Fruit fly (Drosophila melanogaster): ENCODE results near the gene Pus1.

Pus1 gene

DNA sequence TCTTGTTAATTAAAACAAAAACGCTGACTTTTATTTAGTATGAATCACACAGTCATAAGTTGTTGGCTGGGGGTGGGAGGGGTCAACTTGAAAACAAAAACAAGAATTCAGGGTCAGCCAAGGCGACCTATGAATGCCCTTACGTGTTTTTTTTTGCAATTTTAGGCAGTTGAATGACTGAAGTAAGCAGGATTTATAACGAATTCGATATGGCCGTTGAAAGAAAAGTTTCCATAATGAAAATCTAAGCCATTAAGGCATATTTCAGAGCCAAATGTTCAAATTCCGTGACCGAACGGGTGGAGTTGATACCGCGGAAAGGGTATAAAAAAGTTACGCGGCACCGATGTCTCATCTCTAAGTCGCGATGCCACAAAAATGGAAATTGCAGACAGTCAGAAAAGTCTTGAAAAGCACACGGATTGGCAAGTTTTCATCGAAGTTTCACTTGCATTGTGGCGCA is 41.5 kb upstream of the Pus1 start (continued):
- no peak for TF ChIP-seq CG17385 (GFP tag; optimal IDR thresholded peaks at IDR 0.05)
- peak; percentile 30 for TF ChIP-seq eyg (GFP tag; optimal IDR thresholded peaks at IDR 0.05)
- TF ChIP-seq gcm2 (GFP tag; optimal IDR thresholded peaks at IDR 0.05) = no peak
- TF ChIP-seq sqz (GFP tag; optimal IDR thresholded peaks at IDR 0.05) = no peak
- TF ChIP-seq Antp (GFP tag; optimal IDR thresholded peaks at IDR 0.05) = peak; percentile 84
- TF ChIP-seq Atf3 (GFP tag; optimal IDR thresholded peaks at IDR 0.05) = peak; percentile 50
- peak; percentile 50 for TF ChIP-seq NC2α (GFP tag; optimal IDR thresholded peaks at IDR 0.05)
- TF ChIP-seq bsh (GFP tag; optimal IDR thresholded peaks at IDR 0.05) = no peak
- no peak for TF ChIP-seq Fer3 (tag; optimal IDR thresholded peaks at IDR 0.05)
- no peak for TF ChIP-seq CG16813 (GFP tag; IDR thresholded peaks at IDR 0.05; ENCODE audit: partially characterized antibody)
- no peak for TF ChIP-seq sc (optimal IDR thresholded peaks at IDR 0.05)
- no peak for TF ChIP-seq sc (GFP tag; optimal IDR thresholded peaks at IDR 0.05)
- TF ChIP-seq C15 (GFP tag; IDR thresholded peaks at IDR 0.05) = no peak
- peak; percentile 41 for TF ChIP-seq CG6813 (GFP tag; optimal IDR thresholded peaks at IDR 0.05)
- TF ChIP-seq sens (GFP tag) = peak; percentile 91
- TF ChIP-seq gfzf (GFP tag; optimal IDR thresholded peaks at IDR 0.05) = no peak
- peak; percentile 48; the same call in 2 of the 4 replicates for TF ChIP-seq Gug (GFP tag; IDR thresholded peaks at IDR 0.05)
- 0 out of 2 replicates have a peak, but pooled peaks have one; percentile 47 for TF ChIP-seq Taf1 (GFP tag; IDR thresholded peaks at IDR 0.05)
- no peak for TF ChIP-seq pfk (GFP tag; optimal IDR thresholded peaks at IDR 0.05)
- TF ChIP-seq dysf (GFP tag; IDR thresholded peaks at IDR 0.05) = peak; percentile 78
- TF ChIP-seq Myb (GFP tag; optimal IDR thresholded peaks at IDR 0.05) = no peak
- TF ChIP-seq ac (GFP tag; optimal IDR thresholded peaks at IDR 0.05) = no peak
- TF ChIP-seq CG17359 (tag; optimal IDR thresholded peaks at IDR 0.05) = no peak
- peak; percentile 78 for TF ChIP-seq CHES-1-like (GFP tag; optimal IDR thresholded peaks at IDR 0.05)
- no peak for TF ChIP-seq br (optimal IDR thresholded peaks at IDR 0.05)
- no peak for TF ChIP-seq CG1233 (GFP tag; optimal IDR thresholded peaks at IDR 0.05)
- TF ChIP-seq dpn (GFP tag; optimal IDR thresholded peaks at IDR 0.05) = peak; percentile 65 to 73
- no peak for TF ChIP-seq scrt (GFP tag; optimal IDR thresholded peaks at IDR 0.05)
- peak; percentile 26 for TF ChIP-seq Mad (GFP tag; optimal IDR thresholded peaks at IDR 0.05)
- TF ChIP-seq HmgD (GFP tag; optimal IDR thresholded peaks at IDR 0.05) = no peak
- TF ChIP-seq pzg (GFP tag; optimal IDR thresholded peaks at IDR 0.05) = peak; percentile 11
- no peak for TF ChIP-seq CG3407 (GFP tag; optimal IDR thresholded peaks at IDR 0.05)
- no peak for TF ChIP-seq dan (GFP tag; IDR thresholded peaks at IDR 0.05)
- TF ChIP-seq chif (GFP tag; optimal IDR thresholded peaks at IDR 0.05) = peak; percentile 59 to 71
- no peak for TF ChIP-seq CG14860 (GFP tag; IDR thresholded peaks at IDR 0.05; ENCODE audit: partially characterized antibody)
- TF ChIP-seq peb (GFP tag; IDR thresholded peaks at IDR 0.05) = 0 out of 2 replicates have a peak, but pooled peaks have one; percentile 24
- TF ChIP-seq CG31441 (GFP tag; IDR thresholded peaks at IDR 0.05) = no peak
- no peak for TF ChIP-seq unc-4 (GFP tag; IDR thresholded peaks at IDR 0.05; ENCODE audit: partially characterized antibody)
- no peak for TF ChIP-seq CG11696 (GFP tag; IDR thresholded peaks at IDR 0.05)
- TF ChIP-seq CG15514 (GFP tag; optimal IDR thresholded peaks at IDR 0.05) = no peak
- TF ChIP-seq exex (tag; optimal IDR thresholded peaks at IDR 0.05) = no peak
- TF ChIP-seq CG16863 (GFP tag; optimal IDR thresholded peaks at IDR 0.05) = peak; percentile 66
- TF ChIP-seq fd102C (GFP tag; optimal IDR thresholded peaks at IDR 0.05) = no peak
- TF ChIP-seq tll (GFP tag; optimal IDR thresholded peaks at IDR 0.05) = no peak
- no peak for TF ChIP-seq run (tag; optimal IDR thresholded peaks at IDR 0.05)
- TF ChIP-seq CrebB (tag; optimal IDR thresholded peaks at IDR 0.05) = peak; percentile 77
- no peak for TF ChIP-seq insv (GFP tag; optimal IDR thresholded peaks at IDR 0.05)
- TF ChIP-seq CG16779 (GFP tag; IDR thresholded peaks at IDR 0.05) = no peak
- no peak for TF ChIP-seq CG17802 (tag; optimal IDR thresholded peaks at IDR 0.05)
- peak; percentile 63; the same call in 1 of the 2 replicates for TF ChIP-seq vvl (GFP tag; IDR thresholded peaks at IDR 0.05)
- TF ChIP-seq CG6654 (GFP tag; optimal IDR thresholded peaks at IDR 0.05) = no peak

Measured in whole organism, embryonic.